Fruit fly (Drosophila melanogaster) whole organism, wandering third instar larva: ENCODE measurements around the gene CG13721.

Source experiments
- CG32264 ChIP-seq: fragments of 200-800 bp; sonication (Bioruptor generic); optimal IDR thresholded peaks from 2 replicates; lab custom pipeline; 2016; ENCODE audit warnings: missing biosample characterization, missing genetic modification characterization
- Hr78 ChIP-seq: fragments of >200 bp; optimal IDR thresholded peaks from 2 replicates; lab custom pipeline; 2017; ENCODE audit warnings: missing biosample characterization, missing genetic modification characterization
- Myc ChIP-seq: fragments of >200 bp; optimal IDR thresholded peaks from 2 replicates; lab custom pipeline; 2017
- Vsx2 ChIP-seq: fragments of 200-300, 225-300 bp; sonication (Bioruptor generic); optimal IDR thresholded peaks from 2 replicates; lab custom pipeline; 2018; ENCODE audit warnings: missing biosample characterization, missing genetic modification characterization; ENCODE audit not compliant: partially characterized antibody
- foxo ChIP-seq, 2 experiments: fragments of 200-800 bp; sonication (Bioruptor generic); optimal IDR thresholded peaks; 2 replicates in 1 of 2; 3 replicates in 1 of 2; lab custom pipeline; 2016 to 2017; ENCODE audit warnings: missing biosample characterization in 2 of 2, missing genetic modification characterization in 2 of 2
- pan ChIP-seq: fragments of >200 bp; optimal IDR thresholded peaks from 2 replicates; lab custom pipeline; 2017
- usp ChIP-seq: fragments of >200 bp; optimal IDR thresholded peaks from 2 replicates; lab custom pipeline; 2017; ENCODE audit warnings: missing biosample characterization, missing genetic modification characterization

DNA sequence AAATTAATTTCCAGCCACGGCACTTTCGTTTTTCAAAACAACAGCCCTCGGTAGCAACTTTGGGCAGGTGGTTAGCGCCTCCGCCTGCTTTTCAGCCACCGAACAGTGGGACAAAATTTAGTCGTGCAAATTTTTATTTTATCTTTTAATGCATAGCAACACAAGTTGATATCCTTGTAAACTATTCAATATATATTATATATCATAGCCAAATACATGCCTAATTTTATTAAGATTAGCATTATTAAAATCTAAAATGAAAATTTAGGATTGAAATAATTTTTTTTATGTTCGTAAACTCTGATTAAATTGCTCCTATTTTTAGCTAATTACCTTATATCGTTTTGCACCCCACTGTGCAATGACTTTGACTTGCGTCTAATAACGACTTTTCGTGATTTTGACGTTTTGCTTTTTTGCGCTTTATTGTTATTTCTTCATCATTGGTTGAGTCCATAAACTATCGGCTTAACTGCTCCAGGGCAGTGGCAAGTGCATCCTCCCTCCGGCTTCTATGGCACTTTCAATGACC, 11.4 kb upstream of the CG13721 start:
- TF ChIP-seq foxo (GFP tag; optimal IDR thresholded peaks at IDR 0.05; lab: Kevin White, UChicago) (no peak), Hr78 (GFP tag; lab: Kevin White, UChicago) (no peak), usp (no peak), Vsx2 (no peak), CG32264 (GFP tag; lab: Kevin White, UChicago) (no peak), pan (no peak), Myc (no peak)
